Fruit fly (Drosophila melanogaster) whole organism, embryonic: ENCODE results near the gene CG5068.
A peak's percentile ranks its signal among the peaks of the same experiment; 100 is the strongest.

Experiments
- ATbp ChIP-seq: fragments of 200-800 bp; sonication (Bioruptor generic); optimal IDR thresholded peaks from 2 replicates; lab custom pipeline; 2017; ENCODE audit warnings: missing biosample characterization, mild to moderate bottlenecking, missing genetic modification characterization, missing genetic modification reagents
- Awh ChIP-seq: fragments of 200-800 bp; sonication (Bioruptor generic); IDR thresholded peaks from 2 replicates; pipeline ENCODE4, ENCODE4 v1.3.6; 2022; ENCODE audit warnings: missing biosample characterization, missing genetic modification characterization
- CG10274 ChIP-seq: fragments of 200-800 bp; sonication (Bioruptor generic); optimal IDR thresholded peaks from 3 replicates; lab custom pipeline; 2017; ENCODE audit warnings: missing biosample characterization, mild to moderate bottlenecking, missing genetic modification characterization
- CG10979 ChIP-seq: fragments of 200-800 bp; sonication (Bioruptor generic); optimal IDR thresholded peaks from 2 replicates; lab custom pipeline; 2018; ENCODE audit warnings: missing biosample characterization, mild to moderate bottlenecking, missing genetic modification characterization, moderate library complexity
- CG11723 ChIP-seq: fragments of 200-800 bp; sonication (Bioruptor generic); optimal IDR thresholded peaks from 2 replicates; lab custom pipeline; 2017; ENCODE audit warnings: missing biosample characterization, mild to moderate bottlenecking, missing genetic modification characterization
- CG12155 ChIP-seq: fragments of 200-800 bp; sonication (Bioruptor generic); optimal IDR thresholded peaks from 3 replicates; lab custom pipeline; 2016; ENCODE audit warnings: missing biosample characterization, missing genetic modification characterization
- CG12391 ChIP-seq: fragments of 200-800 bp; sonication (Bioruptor generic); optimal IDR thresholded peaks from 3 replicates; lab custom pipeline; 2018; ENCODE audit warnings: missing biosample characterization, mild to moderate bottlenecking, missing genetic modification characterization, moderate library complexity
- CG13296 ChIP-seq: fragments of 200-800 bp; sonication (Bioruptor generic); optimal IDR thresholded peaks from 3 replicates; lab custom pipeline; 2018; ENCODE audit warnings: missing biosample characterization, mild to moderate bottlenecking, missing genetic modification characterization
- CG14710 ChIP-seq: fragments of 200-800 bp; sonication (Bioruptor generic); optimal IDR thresholded peaks from 3 replicates; lab custom pipeline; 2019; ENCODE audit warnings: missing biosample characterization, mild to moderate bottlenecking, missing genetic modification characterization, moderate library complexity
- CG15696 ChIP-seq: fragments of 200-800 bp; sonication (Bioruptor generic); optimal IDR thresholded peaks from 2 replicates; lab custom pipeline; 2019; ENCODE audit warnings: missing biosample characterization, mild to moderate bottlenecking, missing genetic modification characterization, moderate library complexity
- CG18262 ChIP-seq: fragments of 200-800 bp; optimal IDR thresholded peaks from 3 replicates; lab custom pipeline; 2019; ENCODE audit warnings: missing biosample characterization, mild to moderate bottlenecking, missing genetic modification characterization, moderate library complexity
- CG2202 ChIP-seq: fragments of 200-800 bp; sonication (Bioruptor generic); optimal IDR thresholded peaks from 2 replicates; lab custom pipeline; 2018; ENCODE audit warnings: missing biosample characterization, mild to moderate bottlenecking, missing genetic modification characterization
- CG3065 ChIP-seq: fragments of 200-800 bp; sonication (Bioruptor generic); optimal IDR thresholded peaks from 2 replicates; lab custom pipeline; 2016; ENCODE audit warnings: missing biosample characterization, missing genetic modification characterization
- CG33213 ChIP-seq: fragments of 200-800 bp; sonication (Bioruptor generic); optimal IDR thresholded peaks from 3 replicates; lab custom pipeline; 2016; ENCODE audit warnings: missing biosample characterization, missing genetic modification characterization
- CG34376 ChIP-seq: fragments of 200-800 bp; sonication (Bioruptor generic); optimal IDR thresholded peaks from 2 replicates; lab custom pipeline; 2018; ENCODE audit warnings: missing biosample characterization, mild to moderate bottlenecking, missing genetic modification characterization
- CG6683 ChIP-seq: fragments of 200-800 bp; sonication (Bioruptor generic); optimal IDR thresholded peaks from 2 replicates; lab custom pipeline; 2017; ENCODE audit warnings: missing biosample characterization, mild to moderate bottlenecking, missing genetic modification characterization, missing genetic modification reagents
- CG7556 ChIP-seq: fragments of 200-800 bp; sonication (Bioruptor generic); optimal IDR thresholded peaks from 2 replicates; lab custom pipeline; 2017; ENCODE audit warnings: missing biosample characterization, mild to moderate bottlenecking, missing genetic modification characterization
- CG8388 ChIP-seq: fragments of 200-800 bp; sonication (Bioruptor generic); optimal IDR thresholded peaks from 2 replicates; lab custom pipeline; 2019; ENCODE audit warnings: missing biosample characterization, mild to moderate bottlenecking, missing genetic modification characterization, moderate library complexity
- CG9727 ChIP-seq: fragments of 200-800 bp; sonication (Bioruptor generic); optimal IDR thresholded peaks from 3 replicates; lab custom pipeline; 2017; ENCODE audit warnings: missing biosample characterization, mild to moderate bottlenecking, missing genetic modification characterization
- CHES-1-like ChIP-seq: fragments of 200-800 bp; sonication (Bioruptor generic); optimal IDR thresholded peaks from 2 replicates; lab custom pipeline; 2016; ENCODE audit warnings: missing biosample characterization, missing genetic modification characterization
- Dip3 ChIP-seq: fragments of 200-800 bp; sonication (Bioruptor generic); optimal IDR thresholded peaks from 3 replicates; lab custom pipeline; 2016; ENCODE audit warnings: missing biosample characterization, missing genetic modification characterization
- Fer2 ChIP-seq: fragments of 200-800 bp; sonication (Bioruptor generic); optimal IDR thresholded peaks from 2 replicates; lab custom pipeline; 2018; ENCODE audit warnings: missing biosample characterization, mild to moderate bottlenecking, missing genetic modification characterization, moderate library complexity
- HLH4C ChIP-seq: fragments of 200-800 bp; sonication (Bioruptor generic); IDR thresholded peaks from 3 replicates; pipeline ENCODE4 v1.3.6; 2022; ENCODE audit warnings: missing biosample characterization, missing genetic modification characterization; ENCODE audit not compliant: partially characterized antibody
- Hand ChIP-seq: fragments of 200-800 bp; sonication (Bioruptor generic); optimal IDR thresholded peaks from 2 replicates; lab custom pipeline; 2017; ENCODE audit warnings: mild to moderate bottlenecking, missing biosample characterization, missing genetic modification reagents, missing genetic modification characterization
- MBD-R2 ChIP-seq: fragments of 200-800 bp; sonication (Bioruptor generic); IDR thresholded peaks from 2 replicates; pipeline ENCODE4 v1.3.6; 2022; ENCODE audit warnings: missing biosample characterization, missing genetic modification characterization
- Nf-YA ChIP-seq: fragments of 200-800 bp; sonication (Bioruptor generic); IDR thresholded peaks from 2 replicates; pipeline ENCODE4 v1.3.6; 2022; ENCODE audit warnings: missing biosample characterization, missing genetic modification characterization
- NfI ChIP-seq: fragments of 200-800 bp; sonication (Bioruptor generic); optimal IDR thresholded peaks from 3 replicates; lab custom pipeline; 2018; ENCODE audit warnings: missing biosample characterization, mild to moderate bottlenecking, missing genetic modification characterization, moderate library complexity
- Ptx1 ChIP-seq: fragments of 200-800 bp; sonication (Bioruptor generic); IDR thresholded peaks from 2 replicates; pipeline ENCODE4 v1.3.6; 2022; ENCODE audit warnings: missing biosample characterization, missing genetic modification characterization
- Ravus ChIP-seq: fragments of 200-800 bp; sonication (Bioruptor generic); IDR thresholded peaks from 2 replicates; pipeline ENCODE4 v1.3.6; 2022; ENCODE audit warnings: missing biosample characterization, missing genetic modification characterization
- Sox102F ChIP-seq: fragments of 200-800 bp; sonication (Bioruptor generic); optimal IDR thresholded peaks from 2 replicates; lab custom pipeline; 2018; ENCODE audit warnings: missing biosample characterization, mild to moderate bottlenecking, missing genetic modification characterization, moderate library complexity
- Sry-β ChIP-seq: fragments of 200-800 bp; sonication (Bioruptor generic); optimal IDR thresholded peaks from 2 replicates; lab custom pipeline; 2018; ENCODE audit warnings: missing biosample characterization, mild to moderate bottlenecking, missing genetic modification characterization, moderate library complexity
- Trl ChIP-seq, 3 experiments: fragments of >200 bp in 2 of 3; fragments of 200-800 bp in 1 of 3; sonication (Bioruptor generic) in 1 of 3; optimal IDR thresholded peaks; 2 replicates in 1 of 3; 3 replicates in 2 of 3; lab custom pipeline; 2016 to 2017; ENCODE audit warnings: missing biosample characterization in 1 of 3, missing genetic modification characterization in 1 of 3
- Vsx1 ChIP-seq: fragments of 200-800 bp; sonication (Bioruptor generic); optimal IDR thresholded peaks from 2 replicates; lab custom pipeline; 2017; ENCODE audit warnings: missing biosample characterization, mild to moderate bottlenecking, missing genetic modification characterization, missing genetic modification reagents
- bigmax ChIP-seq: fragments of 200-800 bp; sonication (Bioruptor generic); optimal IDR thresholded peaks from 2 replicates; lab custom pipeline; 2018; ENCODE audit warnings: missing biosample characterization, mild to moderate bottlenecking, missing genetic modification characterization
- br ChIP-seq: fragments of >200 bp; optimal IDR thresholded peaks from 2 replicates; lab custom pipeline; 2017
- caup ChIP-seq: fragments of 200-800 bp; sonication (Bioruptor generic); optimal IDR thresholded peaks from 3 replicates; lab custom pipeline; 2017; ENCODE audit warnings: missing biosample characterization, mild to moderate bottlenecking, missing genetic modification characterization, moderate library complexity; ENCODE audit not compliant: severe bottlenecking
- ci ChIP-seq: fragments of 200-800 bp; sonication (Bioruptor generic); IDR thresholded peaks from 3 replicates; pipeline ENCODE4 v1.3.6; 2022; ENCODE audit warnings: missing biosample characterization, missing genetic modification characterization
- dysf ChIP-seq: fragments of 200-800 bp; sonication (Bioruptor generic); IDR thresholded peaks from 3 replicates; pipeline ENCODE4 v1.3.6; 2022; ENCODE audit warnings: missing biosample characterization, missing genetic modification characterization
- ewg ChIP-seq: fragments of 200-800 bp; sonication (Bioruptor generic); optimal IDR thresholded peaks from 3 replicates; lab custom pipeline; 2017; ENCODE audit warnings: mild to moderate bottlenecking, missing biosample characterization, missing genetic modification reagents, missing genetic modification characterization
- gt ChIP-seq: fragments of 200-800 bp; sonication (Bioruptor generic); IDR thresholded peaks from 2 replicates; pipeline ENCODE4 v1.3.6; 2022; ENCODE audit warnings: missing biosample characterization, missing genetic modification characterization
- jing ChIP-seq: fragments of 200-800 bp; sonication (Bioruptor generic); optimal IDR thresholded peaks from 2 replicates; lab custom pipeline; 2018; ENCODE audit warnings: missing biosample characterization, mild to moderate bottlenecking, missing genetic modification characterization
- kay ChIP-seq: fragments of 200-800 bp; sonication (Bioruptor generic); optimal IDR thresholded peaks from 2 replicates; lab custom pipeline; 2016; ENCODE audit warnings: missing biosample characterization, missing genetic modification characterization
- p53 ChIP-seq: fragments of 200-800 bp; sonication (Bioruptor generic); optimal IDR thresholded peaks from 2 replicates; lab custom pipeline; 2016; ENCODE audit warnings: missing biosample characterization, missing genetic modification characterization
- prd ChIP-seq, 3 experiments: fragments of >200 bp in 2 of 3; fragments of 200-800 bp in 1 of 3; sonication (Bioruptor generic) in 1 of 3; optimal IDR thresholded peaks in 2 of 3; IDR thresholded peaks in 1 of 3; 2 replicates in 2 of 3; 3 replicates in 1 of 3; pipeline versions ENCODE4 v1.3.6 to Lab custom; 2017 to 2022; ENCODE audit warnings: missing biosample characterization in 1 of 3, missing genetic modification characterization in 1 of 3
- sob ChIP-seq: fragments of 200-800 bp; sonication (Bioruptor generic); IDR thresholded peaks from 2 replicates; pipeline ENCODE4 v1.3.6; 2022; ENCODE audit warnings: missing biosample characterization, missing genetic modification characterization
- tgo ChIP-seq: fragments of 200-800 bp; sonication (Bioruptor generic); IDR thresholded peaks from 3 replicates; pipeline ENCODE4 v1.3.6; 2022; ENCODE audit warnings: missing biosample characterization, missing genetic modification characterization
- vvl ChIP-seq: fragments of 200-800 bp; sonication (Bioruptor generic); IDR thresholded peaks from 2 replicates; pipeline ENCODE4 v1.3.6; 2022; ENCODE audit warnings: missing biosample characterization, missing genetic modification characterization
- yki ChIP-seq: fragments of >200 bp; optimal IDR thresholded peaks from 3 replicates; lab custom pipeline; 2018

Gene CG5068

DNA sequence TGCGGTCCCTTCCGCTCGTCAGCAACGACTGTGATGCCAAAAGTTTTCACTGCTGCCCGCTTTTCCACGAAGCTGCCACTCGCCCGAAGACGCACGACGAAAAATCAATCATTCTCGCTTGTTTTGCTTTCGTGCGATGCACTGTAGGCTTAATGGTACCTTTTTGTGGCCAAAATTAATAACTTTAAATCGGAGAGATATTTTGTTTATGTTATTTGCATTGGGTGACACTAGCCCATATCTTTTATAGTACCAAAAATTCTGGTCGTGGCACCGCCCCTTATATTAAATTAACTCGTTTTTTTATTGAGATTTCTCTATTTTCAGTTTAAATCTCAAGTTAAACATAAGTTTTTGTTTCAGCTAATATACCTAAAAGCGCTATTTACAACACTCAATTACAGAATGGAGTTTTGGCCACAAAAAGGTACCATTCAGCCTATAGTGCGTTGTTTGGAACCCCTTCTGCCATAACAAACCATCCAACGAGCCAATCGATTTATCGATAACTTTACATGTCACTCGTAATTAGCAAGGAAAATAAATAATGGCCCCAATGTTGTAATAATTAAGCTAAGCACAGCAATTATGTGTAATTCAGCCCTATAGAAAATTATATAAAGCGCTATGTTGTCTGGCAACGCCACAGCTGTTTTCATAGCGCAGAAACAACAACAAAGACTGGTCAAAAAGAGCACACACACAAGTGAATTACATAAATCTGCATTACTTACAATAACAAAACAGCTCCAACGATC is 33.1 kb upstream of the CG5068 start (continued):
- TF ChIP-seq CG33213 (GFP tag; lab: Kevin White, UChicago) (no peak), CG3065 (no peak), jing (peak; percentile 21), p53 (GFP tag; lab: Kevin White, UChicago) (no peak), ewg (GFP tag; lab: Kevin White, UChicago) (peak; percentile 16), Fer2 (tag; lab: Kevin White, UChicago) (peak; percentile 49), CG34376 (GFP tag; lab: Kevin White, UChicago) (peak; percentile 78), Ptx1 (peak; percentile 41; the same call in 1 of the 2 replicates), CG6683 (peak; percentile 51), gt (GFP tag; lab: Robert Waterston, UW) (no peak), HLH4C (GFP tag; lab: Robert Waterston, UW) (peak; percentile 45), prd (optimal IDR thresholded peaks at IDR 0.05; lab: Kevin White, UChicago) (no peak), prd (GFP tag; IDR thresholded peaks at IDR 0.05; lab: Robert Waterston, UW) (peak; percentile 40; the same call in 1 of the 3 replicates), Nf-YA (GFP tag; lab: Robert Waterston, UW) (no peak), kay (GFP tag; lab: Kevin White, UChicago) (no peak), CG10979 (peak; percentile 68), ATbp (GFP tag; lab: Kevin White, UChicago) (peak; percentile 70), Trl (optimal IDR thresholded peaks at IDR 0.05; lab: Kevin White, UChicago) (no peak), Trl (GFP tag; optimal IDR thresholded peaks at IDR 0.05; lab: Kevin White, UChicago) (peak; percentile 22), CG14710 (tag; lab: Kevin White, UChicago) (peak; percentile 44), Ravus (no peak), br (lab: Kevin White, UChicago) (no peak), Sry-β (GFP tag; lab: Kevin White, UChicago) (peak; percentile 4), sob (no peak), yki (lab: Kevin White, UChicago) (no peak), CG12391 (peak; percentile 70), Hand (GFP tag; lab: Kevin White, UChicago) (peak; percentile 57), CG7556 (GFP tag; lab: Kevin White, UChicago) (peak; percentile 84), NfI (peak; percentile 51), Sox102F (GFP tag; lab: Kevin White, UChicago) (peak; percentile 62), caup (GFP tag; lab: Kevin White, UChicago) (peak; percentile 60), Vsx1 (GFP tag; lab: Kevin White, UChicago) (peak; percentile 80), CG15696 (tag; lab: Kevin White, UChicago) (peak; percentile 32), CG13296 (peak; percentile 82), CG2202 (tag; lab: Kevin White, UChicago) (peak; percentile 9), dysf (GFP tag; lab: Robert Waterston, UW) (peak; percentile 72), vvl (GFP tag; lab: Robert Waterston, UW) (peak; percentile 14; the same call in 1 of the 2 replicates), CG8388 (GFP tag; lab: Kevin White, UChicago) (peak; percentile 56), bigmax (GFP tag; lab: Kevin White, UChicago) (no peak), Awh (0 out of 2 replicates have a peak, but pooled peaks have one; percentile 12), MBD-R2 (GFP tag; lab: Robert Waterston, UW) (peak; percentile 30), ci (GFP tag; lab: Robert Waterston, UW) (peak; percentile 82), CG11723 (GFP tag; lab: Kevin White, UChicago) (peak; percentile 49), CG18262 (tag; lab: Kevin White, UChicago) (peak; percentile 78), tgo (peak; percentile 50; the same call in 2 of the 3 replicates), CG10274 (GFP tag; lab: Kevin White, UChicago) (peak; percentile 24), CHES-1-like (GFP tag; lab: Kevin White, UChicago) (no peak), Dip3 (GFP tag; lab: Kevin White, UChicago) (peak; percentile 15), CG9727 (GFP tag; lab: Kevin White, UChicago) (peak; percentile 63), CG12155 (peak; percentile 87)
